Worm (Caenorhabditis elegans) whole organism, L4 larva: ENCODE data around the gene tkt-1.

Experiments
- F44E2.7 ChIP-seq: fragments of 200-800 bp; sonication (Bioruptor generic); IDR thresholded peaks from 2 replicates; pipeline ENCODE4 v2.1.2; 2022; ENCODE audit warnings: missing genetic modification characterization, missing compliant biosample characterization
- R02D3.7 ChIP-seq: fragments of 150-350 bp; sonication (generic microtip); optimal IDR thresholded peaks from 3 replicates; lab custom pipeline; 2014; ENCODE audit warnings: missing biosample characterization, missing genetic modification characterization
- T20F7.1 ChIP-seq: fragments of 200-800 bp; sonication (Bioruptor generic); optimal IDR thresholded peaks from 2 replicates; lab custom pipeline; 2018; ENCODE audit warnings: mild to moderate bottlenecking, missing genetic modification characterization, missing compliant biosample characterization
- T26A8.4 ChIP-seq: fragments of 200-800 bp; sonication (Bioruptor generic); IDR thresholded peaks from 2 replicates; pipeline ENCODE4 v1.3.6; 2022; ENCODE audit warnings: missing genetic modification characterization, missing compliant biosample characterization
- Y105C5A.15 ChIP-seq: fragments of 200-800 bp; sonication (Bioruptor generic); IDR thresholded peaks from 2 replicates; pipeline ENCODE4 v1.3.6; 2022; ENCODE audit warnings: missing genetic modification characterization, missing compliant biosample characterization
- Y5F2A.4 ChIP-seq: fragments of 200-800 bp; sonication (Bioruptor generic); optimal IDR thresholded peaks from 2 replicates; lab custom pipeline; 2018; ENCODE audit warnings: mild to moderate bottlenecking, missing genetic modification characterization, missing compliant biosample characterization
- aha-1 ChIP-seq: fragments of 150-350 bp; peaks from one replicate; lab custom pipeline; 2014; ENCODE audit warnings: missing biosample characterization, missing genetic modification characterization
- ceh-20 ChIP-seq: fragments of 200-800 bp; sonication (Bioruptor generic); IDR thresholded peaks from 2 replicates; pipeline ENCODE4 v1.3.6; 2022; ENCODE audit warnings: missing genetic modification reagents, missing genetic modification characterization, missing compliant biosample characterization
- ceh-62 ChIP-seq: sonication (generic microtip); optimal IDR thresholded peaks from 2 replicates; lab custom pipeline; 2017; ENCODE audit warnings: missing biosample characterization, missing genetic modification characterization
- ceh-82 ChIP-seq: sonication (generic microtip); optimal IDR thresholded peaks from 2 replicates; lab custom pipeline; 2017; ENCODE audit warnings: missing biosample characterization, missing genetic modification characterization
- ces-1 ChIP-seq: fragments of 150-350 bp; sonication (generic microtip); optimal IDR thresholded peaks from 4 replicates; lab custom pipeline; 2014; ENCODE audit warnings: missing biosample characterization, missing genetic modification reagents, missing genetic modification characterization
- ctbp-1 ChIP-seq: fragments of 200-800 bp; sonication (Bioruptor generic); IDR thresholded peaks from 2 replicates; pipeline ENCODE4 v1.3.6; 2022; ENCODE audit warnings: missing genetic modification reagents, missing genetic modification characterization, missing compliant biosample characterization
- daf-19 ChIP-seq: fragments of 200-800 bp; sonication (Bioruptor generic); conservative IDR thresholded peaks from 2 replicates; pipeline ENCODE4 v1.3.6; 2022; ENCODE audit warnings: missing genetic modification characterization, missing compliant biosample characterization
- dmd-9 ChIP-seq: fragments of 200-800 bp; sonication (Bioruptor generic); IDR thresholded peaks from 2 replicates; pipeline ENCODE4 v1.3.6; 2022; ENCODE audit warnings: missing genetic modification reagents, missing genetic modification characterization, missing compliant biosample characterization
- dve-1 ChIP-seq: sonication (generic microtip); optimal IDR thresholded peaks from 2 replicates; lab custom pipeline; 2017; ENCODE audit warnings: antibody characterized with exemption, mild to moderate bottlenecking, missing genetic modification characterization, missing compliant biosample characterization; ENCODE audit not compliant: insufficient read depth
- egl-27 ChIP-seq: sonication (generic microtip); optimal IDR thresholded peaks from 3 replicates; lab custom pipeline; 2017; ENCODE audit warnings: missing biosample characterization, missing genetic modification reagents, missing genetic modification characterization
- fos-1 ChIP-seq: fragments of 150-350 bp; optimal IDR thresholded peaks from 2 replicates; lab custom pipeline; 2014; ENCODE audit warnings: missing biosample characterization, missing genetic modification characterization
- hif-1 ChIP-seq, 2 experiments: sonication (generic microtip); optimal IDR thresholded peaks; 2 replicates each; lab custom pipeline; 2016 to 2017; ENCODE audit warnings: missing compliant biosample characterization in 2 of 2, missing genetic modification characterization in 2 of 2, missing genetic modification reagents in 2 of 2, missing genotype in 2 of 2, mild to moderate bottlenecking in 1 of 2
- hlh-11 ChIP-seq: fragments of 200-800 bp; sonication (Bioruptor generic); optimal IDR thresholded peaks from 2 replicates; lab custom pipeline; 2018; ENCODE audit warnings: mild to moderate bottlenecking, missing genetic modification characterization, missing compliant biosample characterization
- hlh-30 ChIP-seq: sonication (generic microtip); optimal IDR thresholded peaks from 2 replicates; lab custom pipeline; 2017; ENCODE audit warnings: antibody characterized with exemption, mild to moderate bottlenecking, missing genetic modification characterization, missing compliant biosample characterization; ENCODE audit not compliant: insufficient read depth
- hmg-1.1 ChIP-seq: fragments of 200-800 bp; sonication (Bioruptor generic); IDR thresholded peaks from 2 replicates; pipeline ENCODE4 v1.3.6; 2022; ENCODE audit warnings: missing genetic modification reagents, missing genetic modification characterization, missing compliant biosample characterization
- jun-1 ChIP-seq: fragments of 150-350 bp; optimal IDR thresholded peaks from 2 replicates; lab custom pipeline; 2014; ENCODE audit warnings: missing biosample characterization, missing genetic modification reagents, missing genetic modification characterization
- lin-13 ChIP-seq: fragments of 150-350 bp; optimal IDR thresholded peaks from 2 replicates; lab custom pipeline; 2014; ENCODE audit warnings: missing biosample characterization, missing genetic modification reagents, missing genetic modification characterization
- lin-15B ChIP-seq: fragments of 150-350 bp; sonication (generic microtip); optimal IDR thresholded peaks from 3 replicates; lab custom pipeline; 2014; ENCODE audit warnings: missing biosample characterization, missing genetic modification characterization
- lin-29 ChIP-seq: fragments of 200-800 bp; sonication (Bioruptor generic); IDR thresholded peaks from 2 replicates; pipeline ENCODE4 v1.3.6; 2022; ENCODE audit warnings: missing genetic modification reagents, missing genetic modification characterization, missing compliant biosample characterization
- madf-9 ChIP-seq: fragments of 200-800 bp; sonication (Bioruptor generic); conservative IDR thresholded peaks from 2 replicates; pipeline ENCODE4 v1.3.6; 2022; ENCODE audit warnings: missing genetic modification reagents, missing genetic modification characterization, missing compliant biosample characterization
- mdt-29 ChIP-seq: fragments of 200-800 bp; sonication (Bioruptor generic); IDR thresholded peaks from 2 replicates; pipeline ENCODE4 v1.3.6; 2022; ENCODE audit warnings: missing genetic modification reagents, missing genetic modification characterization, missing compliant biosample characterization
- mep-1 ChIP-seq: fragments of 150-350 bp; sonication (generic microtip); optimal IDR thresholded peaks from 3 replicates; lab custom pipeline; 2014; ENCODE audit warnings: missing biosample characterization, missing genetic modification characterization
- mxl-3 ChIP-seq: fragments of 200-800 bp; sonication (Bioruptor generic); optimal IDR thresholded peaks from 2 replicates; lab custom pipeline; 2018; ENCODE audit warnings: mild to moderate bottlenecking, missing genetic modification characterization, missing compliant biosample characterization
- nhr-102 ChIP-seq: sonication (generic microtip); optimal IDR thresholded peaks from 2 replicates; lab custom pipeline; 2016; ENCODE audit warnings: mild to moderate bottlenecking, missing genetic modification characterization, moderate library complexity, missing compliant biosample characterization
- nhr-111 ChIP-seq: fragments of 200-800 bp; sonication (Bioruptor generic); optimal IDR thresholded peaks from 2 replicates; lab custom pipeline; 2018; ENCODE audit warnings: mild to moderate bottlenecking, missing genetic modification characterization, missing compliant biosample characterization
- php-3 ChIP-seq: fragments of 200-800 bp; sonication (Bioruptor generic); IDR thresholded peaks from 2 replicates; pipeline ENCODE4 v1.3.6; 2022; ENCODE audit warnings: missing genetic modification reagents, missing genetic modification characterization, missing compliant biosample characterization
- set-16 ChIP-seq: fragments of 200-800 bp; sonication (Bioruptor generic); IDR thresholded peaks from 2 replicates; pipeline ENCODE4 v1.3.6; 2022; ENCODE audit warnings: missing genetic modification reagents, missing genetic modification characterization, missing compliant biosample characterization
- snpc-1.2 ChIP-seq: fragments of 200-800 bp; sonication (Bioruptor generic); IDR thresholded peaks from 2 replicates; pipeline ENCODE4 v1.3.6; 2022; ENCODE audit warnings: missing genetic modification reagents, missing genetic modification characterization, missing compliant biosample characterization
- tag-97 ChIP-seq: fragments of 200-800 bp; sonication (Bioruptor generic); IDR thresholded peaks from 2 replicates; pipeline ENCODE4 v1.3.6; 2022; ENCODE audit warnings: missing genetic modification characterization, missing compliant biosample characterization
- tra-1 ChIP-seq: fragments of 200-800 bp; sonication (Bioruptor generic); IDR thresholded peaks from 2 replicates; pipeline ENCODE4 v1.3.6; 2022; ENCODE audit warnings: missing genetic modification reagents, missing genetic modification characterization, missing compliant biosample characterization
- unc-39 ChIP-seq: sonication (generic microtip); optimal IDR thresholded peaks from 2 replicates; lab custom pipeline; 2017; ENCODE audit warnings: missing biosample characterization, missing genetic modification characterization
- unc-62 ChIP-seq, 3 experiments: fragments of 150-350 bp in 1 of 3; sonication (generic microtip); optimal IDR thresholded peaks in 2 of 3; peaks in 1 of 3; 1 replicate in 1 of 3; 2 replicates in 2 of 3; lab custom pipeline; 2014 to 2017; ENCODE audit warnings: missing biosample characterization in 3 of 3, missing genetic modification characterization in 3 of 3, missing genetic modification reagents in 3 of 3, missing genotype in 1 of 3
- vab-7 ChIP-seq: fragments of 200-800 bp; sonication (Bioruptor generic); IDR thresholded peaks from 2 replicates; pipeline ENCODE4 v1.3.6; 2022; ENCODE audit warnings: missing genetic modification reagents, missing genetic modification characterization, missing compliant biosample characterization
- zag-1 ChIP-seq: fragments of 150-350 bp; optimal IDR thresholded peaks from 2 replicates; lab custom pipeline; 2014; ENCODE audit warnings: missing biosample characterization, missing genetic modification characterization
- zip-11 ChIP-seq: fragments of 200-800 bp; sonication (Bioruptor generic); IDR thresholded peaks from 2 replicates; pipeline ENCODE4 v1.3.6; 2022; ENCODE audit warnings: missing genetic modification characterization, missing compliant biosample characterization

tkt-1 gene

ce11 chrIV:10284194-10284910 is 40.9 kb downstream of the tkt-1 start, which contains the start of gene rad-51 (continued):
- TF ChIP-seq tra-1 (GFP tag; lab: Robert Waterston, UW), result no peak
- TF ChIP-seq F44E2.7, result no peak
- TF ChIP-seq fos-1 (tag; lab: Kevin White, UChicago), result no peak
- TF ChIP-seq tag-97 (GFP tag; lab: Robert Waterston, UW), result no peak

- TF ChIP-seq lin-15B (no peak), zag-1 (tag; lab: Kevin White, UChicago) (no peak), zip-11 (GFP tag; lab: Robert Waterston, UW) (no peak), R02D3.7 (tag; lab: Kevin White, UChicago) (peak; percentile 34), Y105C5A.15 (GFP tag; lab: Robert Waterston, UW) (no peak), ceh-62 (tag; lab: Kevin White, UChicago) (no peak)
These were observed 41.9 kb downstream of the tkt-1 start for ce11 chrIV:10285328-10285727.

- TF ChIP-seq nhr-102 (tag; lab: Kevin White, UChicago) (no peak), Y5F2A.4 (GFP tag; lab: Kevin White, UChicago) (no peak), daf-19 (GFP tag; lab: Robert Waterston, UW) (no peak), F44E2.7 (no peak), unc-39 (tag; lab: Kevin White, UChicago) (no peak), lin-15B (no peak), dmd-9 (GFP tag; lab: Robert Waterston, UW) (no peak), hlh-11 (tag; lab: Kevin White, UChicago) (no peak), T20F7.1 (no peak)
These were observed 43.2 kb downstream of the tkt-1 start, which contains the start of gene ebax-1 for ce11 chrIV:10286655-10287054. Gene ebax-1, plus strand, starts transcription at chrIV:10286955.

- TF ChIP-seq mxl-3 (GFP tag; lab: Kevin White, UChicago) (no peak), aha-1 (peak; percentile 90)
These were observed 45.2 kb downstream of the tkt-1 start for ce11 chrIV:10288575-10288974.

- TF ChIP-seq vab-7 (GFP tag; lab: Robert Waterston, UW), result no peak
- no peak for TF ChIP-seq mep-1 (tag; lab: Kevin White, UChicago)
- no peak for TF ChIP-seq T26A8.4 (GFP tag; lab: Robert Waterston, UW)
- no peak for TF ChIP-seq php-3 (GFP tag; lab: Robert Waterston, UW)
- TF ChIP-seq snpc-1.2 (GFP tag; lab: Robert Waterston, UW), result no peak
- no peak for TF ChIP-seq lin-13 (GFP tag; lab: Kevin White, UChicago)
- TF ChIP-seq tag-97 (GFP tag; lab: Robert Waterston, UW), result no peak
- no peak for TF ChIP-seq egl-27
- no peak for TF ChIP-seq set-16 (GFP tag; lab: Robert Waterston, UW)
- TF ChIP-seq nhr-111 (GFP tag; lab: Kevin White, UChicago), result no peak
- TF ChIP-seq lin-29, result no peak
- TF ChIP-seq hmg-1.1, result no peak
These were observed 50.6 kb downstream of the tkt-1 start, which contains the start of gene R09E10.6 for ce11 chrIV:10294030-10294429. Gene R09E10.6, minus strand, starts transcription at chrIV:10294130.

ce11 chrIV:10295084-10295483 is 51.7 kb downstream of the tkt-1 start, which contains the start of gene R09E10.13:
Gene R09E10.13, minus strand, starts transcription at chrIV:10295144.
- no peak for TF ChIP-seq madf-9
- TF ChIP-seq ceh-62 (tag; lab: Kevin White, UChicago), result no peak
- TF ChIP-seq ceh-20 (GFP tag; lab: Robert Waterston, UW), result no peak
- TF ChIP-seq ctbp-1 (GFP tag; lab: Robert Waterston, UW), result no peak
- TF ChIP-seq hif-1 (tag; optimal IDR thresholded peaks at IDR 0.05; lab: Kevin White, UChicago), result no peak
- no peak for TF ChIP-seq ces-1 (GFP tag; lab: Kevin White, UChicago)
- no peak for TF ChIP-seq dve-1 (tag; lab: Kevin White, UChicago)
- no peak for TF ChIP-seq jun-1 (tag; lab: Kevin White, UChicago)
- TF ChIP-seq nhr-111 (GFP tag; lab: Kevin White, UChicago), result no peak
- peak; percentile 68 for TF ChIP-seq hlh-30 (tag; lab: Kevin White, UChicago)
- TF ChIP-seq daf-19 (GFP tag; lab: Robert Waterston, UW), result no peak
- no peak for TF ChIP-seq ceh-82 (tag; lab: Kevin White, UChicago)
- TF ChIP-seq unc-62 (GFP tag; optimal IDR thresholded peaks at IDR 0.05 in 1 of 2; lab: Kevin White, UChicago), result peak in 1 of 2 experiments; percentile 84
- TF ChIP-seq unc-62 (tag; optimal IDR thresholded peaks at IDR 0.05; lab: Kevin White, UChicago), result no peak
- TF ChIP-seq mdt-29 (GFP tag; lab: Robert Waterston, UW), result no peak
- TF ChIP-seq hlh-11 (tag; lab: Kevin White, UChicago), result peak; percentile 42
